Worm (Caenorhabditis elegans): ENCODE data around the gene kcc-1.

DNA sequence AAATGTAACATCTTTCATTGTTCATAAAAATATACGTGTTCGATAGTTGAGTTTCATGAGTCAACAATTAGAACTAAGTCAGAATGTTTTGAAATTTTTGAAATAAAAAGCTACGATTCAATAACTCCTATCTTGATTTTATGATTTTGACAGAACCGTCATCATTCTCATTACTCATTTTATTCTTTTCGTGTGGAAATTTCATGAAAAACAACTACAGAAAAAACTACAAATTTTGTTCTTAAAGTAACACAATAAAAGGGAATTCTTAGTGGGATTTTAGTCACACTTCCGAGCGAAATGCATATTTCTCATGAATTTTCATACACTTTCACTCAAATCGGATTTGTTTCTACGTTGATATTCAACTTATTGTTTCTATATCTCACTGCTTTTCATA, 29.2 kb upstream of the kcc-1 start, which contains the start of gene str-44:
- no peak for TF ChIP-seq R02D3.7 (tag; optimal IDR thresholded peaks at IDR 0.05)
- TF ChIP-seq ama-1 (optimal IDR thresholded peaks at IDR 0.05): no peak
- no peak for TF ChIP-seq ztf-11 (tag; optimal IDR thresholded peaks at IDR 0.05)
- no peak for TF ChIP-seq F13H6.1 (tag; optimal IDR thresholded peaks at IDR 0.05)
- no peak for TF ChIP-seq sem-4 (tag; optimal IDR thresholded peaks at IDR 0.05)
- no peak for TF ChIP-seq fos-1 (tag; optimal IDR thresholded peaks at IDR 0.05)
- TF ChIP-seq nhr-237 (tag; optimal IDR thresholded peaks at IDR 0.05): no peak
- TF ChIP-seq C34F6.9 (tag; optimal IDR thresholded peaks at IDR 0.05): no peak
- TF ChIP-seq unc-62 (GFP tag; optimal IDR thresholded peaks at IDR 0.05): no peak
- TF ChIP-seq nhr-25 (tag; optimal IDR thresholded peaks at IDR 0.05): no peak
- TF ChIP-seq nhr-129 (tag; optimal IDR thresholded peaks at IDR 0.05): no peak
